Fruit fly (Drosophila melanogaster) whole organism, embryonic: ENCODE measurements around the gene CG5500.

Experiments
- Atf6 ChIP-seq: fragments of 200-800 bp; sonication (Bioruptor generic); IDR thresholded peaks from 2 replicates; pipeline ENCODE4 v1.3.6; 2022; ENCODE audit warnings: missing biosample characterization, missing genetic modification characterization
- Bteb2 ChIP-seq: fragments of 200-800 bp; sonication (Bioruptor generic); optimal IDR thresholded peaks from 2 replicates; lab custom pipeline; 2016; ENCODE audit warnings: missing biosample characterization, missing genetic modification characterization
- CG10267 ChIP-seq: fragments of 200-800 bp; sonication (Bioruptor generic); optimal IDR thresholded peaks from 2 replicates; lab custom pipeline; 2018; ENCODE audit warnings: missing biosample characterization, mild to moderate bottlenecking, missing genetic modification characterization, moderate library complexity
- CG10565 ChIP-seq: fragments of 200-800 bp; sonication (Bioruptor generic); optimal IDR thresholded peaks from 3 replicates; lab custom pipeline; 2016; ENCODE audit warnings: missing biosample characterization, mild to moderate bottlenecking, missing genetic modification characterization
- CG11456 ChIP-seq: fragments of 200-800 bp; sonication (Bioruptor generic); IDR thresholded peaks from 3 replicates; pipeline ENCODE4 v1.3.6; 2022; ENCODE audit warnings: missing biosample characterization, missing genetic modification characterization
- CG12071 ChIP-seq: fragments of 200-800 bp; sonication (Bioruptor generic); optimal IDR thresholded peaks from 3 replicates; lab custom pipeline; 2018; ENCODE audit warnings: missing biosample characterization, mild to moderate bottlenecking, missing genetic modification characterization
- CG12219 ChIP-seq: fragments of 200-800 bp; sonication (Bioruptor generic); optimal IDR thresholded peaks from 3 replicates; lab custom pipeline; 2018; ENCODE audit warnings: missing biosample characterization, mild to moderate bottlenecking, missing genetic modification characterization
- CG12391 ChIP-seq: fragments of 200-800 bp; sonication (Bioruptor generic); optimal IDR thresholded peaks from 3 replicates; lab custom pipeline; 2018; ENCODE audit warnings: missing biosample characterization, mild to moderate bottlenecking, missing genetic modification characterization, moderate library complexity
- CG14860 ChIP-seq: fragments of 200-800 bp; sonication (Bioruptor generic); IDR thresholded peaks from 3 replicates; pipeline ENCODE4 v1.3.6; 2022; ENCODE audit warnings: missing biosample characterization, missing genetic modification characterization; ENCODE audit not compliant: partially characterized antibody
- CG15696 ChIP-seq: fragments of 200-800 bp; sonication (Bioruptor generic); optimal IDR thresholded peaks from 2 replicates; lab custom pipeline; 2019; ENCODE audit warnings: missing biosample characterization, mild to moderate bottlenecking, missing genetic modification characterization, moderate library complexity
- CG16779 ChIP-seq: fragments of 200-800 bp; sonication (Bioruptor generic); IDR thresholded peaks from 2 replicates; pipeline ENCODE4 v1.3.6; 2022; ENCODE audit warnings: missing biosample characterization, missing genetic modification characterization
- CG1832 ChIP-seq: fragments of 200-800 bp; sonication (Bioruptor generic); optimal IDR thresholded peaks from 2 replicates; lab custom pipeline; 2017; ENCODE audit warnings: missing biosample characterization, mild to moderate bottlenecking, missing genetic modification characterization, inconsistent platforms
- CG2116 ChIP-seq: fragments of 200-800 bp; sonication (Bioruptor generic); optimal IDR thresholded peaks from 3 replicates; lab custom pipeline; 2018; ENCODE audit warnings: missing biosample characterization, mild to moderate bottlenecking, missing genetic modification characterization
- CG32767 ChIP-seq: fragments of 200-800 bp; sonication (Bioruptor generic); IDR thresholded peaks from 2 replicates; pipeline ENCODE4 v1.3.6; 2022; ENCODE audit warnings: missing biosample characterization, missing genetic modification characterization
- CG33557 ChIP-seq: fragments of 200-800 bp; sonication (Bioruptor generic); optimal IDR thresholded peaks from 2 replicates; lab custom pipeline; 2019; ENCODE audit warnings: missing biosample characterization, mild to moderate bottlenecking, missing genetic modification characterization, moderate library complexity
- CG3995 ChIP-seq: fragments of 200-800 bp; sonication (Bioruptor generic); optimal IDR thresholded peaks from 3 replicates; lab custom pipeline; 2016; ENCODE audit warnings: missing biosample characterization, missing genetic modification characterization
- CG4404 ChIP-seq: fragments of 200-800 bp; sonication (Bioruptor generic); IDR thresholded peaks from 2 replicates; pipeline ENCODE4 v1.3.6; 2022; ENCODE audit warnings: missing biosample characterization, missing genetic modification characterization
- CG5180 ChIP-seq: fragments of 200-800 bp; sonication (Bioruptor generic); optimal IDR thresholded peaks from 3 replicates; lab custom pipeline; 2017; ENCODE audit warnings: missing biosample characterization, missing genetic modification characterization, mild to moderate bottlenecking, moderate library complexity, missing genetic modification reagents
- CG6765 ChIP-seq: fragments of 200-800 bp; sonication (Bioruptor generic); optimal IDR thresholded peaks from 3 replicates; lab custom pipeline; 2017; ENCODE audit warnings: missing biosample characterization, mild to moderate bottlenecking, missing genetic modification characterization
- CG8290 ChIP-seq, 3 experiments: fragments of 200-800 bp; sonication (Bioruptor generic); optimal IDR thresholded peaks; 2 replicates each; lab custom pipeline; 2016 to 2019; ENCODE audit warnings: missing biosample characterization in 3 of 3, missing genetic modification characterization in 3 of 3, mild to moderate bottlenecking in 2 of 3, moderate library complexity in 1 of 3
- CG8944 ChIP-seq: fragments of 200-800 bp; sonication (Bioruptor generic); optimal IDR thresholded peaks from 3 replicates; lab custom pipeline; 2016; ENCODE audit warnings: missing biosample characterization, missing genetic modification characterization
- CG9437 ChIP-seq: fragments of 200-800 bp; sonication (Bioruptor generic); optimal IDR thresholded peaks from 2 replicates; lab custom pipeline; 2018; ENCODE audit warnings: missing biosample characterization, mild to moderate bottlenecking, missing genetic modification characterization
- CG9797 ChIP-seq: fragments of 200-800 bp; sonication (Bioruptor generic); optimal IDR thresholded peaks from 3 replicates; lab custom pipeline; 2018; ENCODE audit warnings: missing biosample characterization, mild to moderate bottlenecking, missing genetic modification characterization
- D ChIP-seq, 2 experiments: fragments of 200-800 bp in 1 of 2; fragments of >200 bp in 1 of 2; sonication (Bioruptor generic) in 1 of 2; optimal IDR thresholded peaks; 2 replicates in 1 of 2; 3 replicates in 1 of 2; lab custom pipeline; 2017; ENCODE audit warnings: mild to moderate bottlenecking in 1 of 2, missing biosample characterization in 1 of 2, missing genetic modification characterization in 1 of 2, missing genetic modification reagents in 1 of 2
- Dek ChIP-seq: fragments of 200-800 bp; sonication (Bioruptor generic); optimal IDR thresholded peaks from 3 replicates; lab custom pipeline; 2019; ENCODE audit warnings: missing biosample characterization, mild to moderate bottlenecking, missing genetic modification characterization, moderate library complexity
- ERR ChIP-seq: fragments of 200-800 bp; sonication (Bioruptor generic); optimal IDR thresholded peaks from 2 replicates; lab custom pipeline; 2016; ENCODE audit warnings: missing biosample characterization, missing genetic modification characterization
- Gug ChIP-seq: fragments of 200-800 bp; sonication (Bioruptor generic); IDR thresholded peaks from 4 replicates; pipeline ENCODE4 v1.3.6; 2022; ENCODE audit warnings: missing biosample characterization, missing genetic modification characterization
- Hmr ChIP-seq: fragments of 200-800 bp; sonication (Bioruptor generic); optimal IDR thresholded peaks from 3 replicates; lab custom pipeline; 2017; ENCODE audit warnings: mild to moderate bottlenecking, missing biosample characterization, missing genetic modification reagents, missing genetic modification characterization
- Hr3 ChIP-seq: fragments of 200-800 bp; sonication (Bioruptor generic); optimal IDR thresholded peaks from 3 replicates; lab custom pipeline; 2016; ENCODE audit warnings: missing biosample characterization, missing genetic modification characterization
- Hr51 ChIP-seq, 2 experiments: fragments of 200-800 bp; sonication (Bioruptor generic); optimal IDR thresholded peaks; 2 replicates in 1 of 2; 3 replicates in 1 of 2; lab custom pipeline; 2016 to 2018; ENCODE audit warnings: missing biosample characterization in 2 of 2, missing genetic modification characterization in 2 of 2, mild to moderate bottlenecking in 1 of 2, moderate library complexity in 1 of 2
- Hsf ChIP-seq: fragments of 200-800 bp; sonication (Bioruptor generic); optimal IDR thresholded peaks from 3 replicates; lab custom pipeline; 2016; ENCODE audit warnings: missing biosample characterization, missing genetic modification characterization
- Scr ChIP-seq: fragments of 200-800 bp; sonication (Bioruptor generic); IDR thresholded peaks from 2 replicates; pipeline ENCODE4 v1.3.6; 2022; ENCODE audit warnings: missing biosample characterization, missing genetic modification characterization; ENCODE audit not compliant: partially characterized antibody
- Trl ChIP-seq, 3 experiments: fragments of >200 bp in 2 of 3; fragments of 200-800 bp in 1 of 3; sonication (Bioruptor generic) in 1 of 3; optimal IDR thresholded peaks; 2 replicates in 1 of 3; 3 replicates in 2 of 3; lab custom pipeline; 2016 to 2017; ENCODE audit warnings: missing biosample characterization in 1 of 3, missing genetic modification characterization in 1 of 3
- Xrp1 ChIP-seq: fragments of 200-800 bp; sonication (Bioruptor generic); IDR thresholded peaks from 2 replicates; pipeline ENCODE4 v1.3.6; 2022; ENCODE audit warnings: missing biosample characterization, missing genetic modification characterization
- ac ChIP-seq: fragments of 200-800 bp; sonication (Bioruptor generic); optimal IDR thresholded peaks from 3 replicates; lab custom pipeline; 2017; ENCODE audit warnings: missing biosample characterization, mild to moderate bottlenecking, missing genetic modification characterization
- bowl ChIP-seq: fragments of 200-800 bp; sonication (Bioruptor generic); IDR thresholded peaks from 2 replicates; pipeline ENCODE4 v1.3.6; 2022; ENCODE audit warnings: missing biosample characterization, missing genetic modification characterization
- dmrt99B ChIP-seq: fragments of 200-800 bp; sonication (Bioruptor generic); optimal IDR thresholded peaks from 2 replicates; lab custom pipeline; 2018; ENCODE audit warnings: missing biosample characterization, mild to moderate bottlenecking, missing genetic modification characterization, moderate library complexity
- hbn ChIP-seq: fragments of 200-800 bp; sonication (Bioruptor generic); IDR thresholded peaks from 2 replicates; pipeline ENCODE4 v1.3.6; 2022; ENCODE audit warnings: missing biosample characterization, missing genetic modification characterization; ENCODE audit not compliant: partially characterized antibody
- nerfin-1 ChIP-seq: fragments of 200-800 bp; sonication (Bioruptor generic); optimal IDR thresholded peaks from 3 replicates; lab custom pipeline; 2019; ENCODE audit warnings: missing biosample characterization, mild to moderate bottlenecking, missing genetic modification characterization, moderate library complexity
- p53 ChIP-seq: fragments of 200-800 bp; sonication (Bioruptor generic); optimal IDR thresholded peaks from 2 replicates; lab custom pipeline; 2016; ENCODE audit warnings: missing biosample characterization, missing genetic modification characterization
- pan ChIP-seq, 4 experiments: fragments of >200 bp in 3 of 4; fragments of 200-800 bp in 1 of 4; sonication (Bioruptor generic) in 1 of 4; optimal IDR thresholded peaks in 3 of 4; IDR thresholded peaks in 1 of 4; 2 replicates each; pipeline versions ENCODE4 v1.3.6 to Lab custom; 2017 to 2022; ENCODE audit warnings: missing biosample characterization in 2 of 4, missing genetic modification characterization in 2 of 4, mixed read lengths in 1 of 4
- phol ChIP-seq: fragments of 200-800 bp; sonication (Bioruptor generic); optimal IDR thresholded peaks from 3 replicates; lab custom pipeline; 2018; ENCODE audit warnings: missing biosample characterization, mild to moderate bottlenecking, missing genetic modification characterization, moderate library complexity
- pzg ChIP-seq: fragments of 200-800 bp; sonication (Bioruptor generic); optimal IDR thresholded peaks from 3 replicates; lab custom pipeline; 2018; ENCODE audit warnings: missing biosample characterization, mild to moderate bottlenecking, missing genetic modification characterization, moderate library complexity
- run ChIP-seq: fragments of 200-800 bp; sonication (Bioruptor generic); optimal IDR thresholded peaks from 3 replicates; lab custom pipeline; 2018; ENCODE audit warnings: missing biosample characterization, mild to moderate bottlenecking, missing genetic modification characterization
- tap ChIP-seq: fragments of 200-800 bp; optimal IDR thresholded peaks from 3 replicates; lab custom pipeline; 2019; ENCODE audit warnings: missing biosample characterization, mild to moderate bottlenecking, missing genetic modification characterization, moderate library complexity
- tna ChIP-seq: fragments of 200-800 bp; sonication (Bioruptor generic); IDR thresholded peaks from 2 replicates; pipeline ENCODE4 v1.3.6; 2022; ENCODE audit warnings: missing biosample characterization, missing genetic modification characterization; ENCODE audit not compliant: partially characterized antibody
- unpg ChIP-seq: fragments of 200-800 bp; sonication (Bioruptor generic); optimal IDR thresholded peaks from 3 replicates; lab custom pipeline; 2018; ENCODE audit warnings: missing biosample characterization, mild to moderate bottlenecking, missing genetic modification characterization, moderate library complexity
- wek ChIP-seq: fragments of 200-800 bp; sonication (Bioruptor generic); optimal IDR thresholded peaks from 3 replicates; lab custom pipeline; 2018; ENCODE audit warnings: missing biosample characterization, mild to moderate bottlenecking, missing genetic modification characterization, moderate library complexity

CG5500 gene

dm6 chr3R:26912615-26913014 is 36.2 kb downstream of the CG5500 start, which contains the start of gene Ets97D (continued):
- TF ChIP-seq CG10267 (tag; lab: Kevin White, UChicago) (peak; percentile 43), CG14860 (no peak), pzg (GFP tag; lab: Kevin White, UChicago) (peak; percentile 95), p53 (peak; percentile 1), Scr (peak; percentile 19; the same call in 1 of the 2 replicates), dmrt99B (tag; lab: Kevin White, UChicago) (no peak), Atf6 (GFP tag; lab: Robert Waterston, UW) (no peak), Hsf (GFP tag; lab: Kevin White, UChicago) (no peak), hbn (GFP tag; lab: Robert Waterston, UW) (no peak), CG15696 (no peak), Xrp1 (GFP tag; lab: Robert Waterston, UW) (no peak), Hmr (GFP tag; lab: Kevin White, UChicago) (no peak), CG5180 (GFP tag; lab: Kevin White, UChicago) (peak; percentile 52), CG11456 (no peak), wek (GFP tag; lab: Kevin White, UChicago) (no peak), Gug (GFP tag; lab: Robert Waterston, UW) (no peak), Hr51 (GFP tag; optimal IDR thresholded peaks at IDR 0.05; lab: Kevin White, UChicago) (no peak), tna (no peak), tap (tag; lab: Kevin White, UChicago) (no peak), nerfin-1 (tag; lab: Kevin White, UChicago) (no peak), CG10565 (GFP tag; lab: Kevin White, UChicago) (no peak), CG12391 (tag; lab: Kevin White, UChicago) (peak; percentile 16), unpg (GFP tag; lab: Kevin White, UChicago) (no peak), CG4404 (GFP tag; lab: Robert Waterston, UW) (no peak), Bteb2 (no peak), CG6765 (GFP tag; lab: Kevin White, UChicago) (no peak), ac (GFP tag; lab: Kevin White, UChicago) (no peak), Trl (optimal IDR thresholded peaks at IDR 0.05; lab: Kevin White, UChicago) (no peak), Trl (GFP tag; optimal IDR thresholded peaks at IDR 0.05; lab: Kevin White, UChicago) (no peak), CG9797 (GFP tag; lab: Kevin White, UChicago) (peak; percentile 83), CG3995 (no peak), CG12071 (GFP tag; lab: Kevin White, UChicago) (no peak), CG33557 (GFP tag; lab: Kevin White, UChicago) (no peak), CG8290 (GFP tag; optimal IDR thresholded peaks at IDR 0.05; lab: Kevin White, UChicago) (no peak), CG8290 (tag; optimal IDR thresholded peaks at IDR 0.05; lab: Kevin White, UChicago) (peak in 1 of 2 experiments; percentile 68), phol (tag; lab: Kevin White, UChicago) (peak; percentile 12), CG1832 (GFP tag; lab: Kevin White, UChicago) (no peak), bowl (GFP tag; lab: Robert Waterston, UW) (no peak), CG2116 (GFP tag; lab: Kevin White, UChicago) (peak; percentile 69), CG32767 (GFP tag; lab: Robert Waterston, UW) (no peak), pan (optimal IDR thresholded peaks at IDR 0.05; lab: Kevin White, UChicago) (no peak), pan (GFP tag; optimal IDR thresholded peaks at IDR 0.05 in 1 of 2, IDR thresholded peaks at IDR 0.05 in 1 of 2) (no peak), CG12219 (GFP tag; lab: Kevin White, UChicago) (no peak), CG8944 (GFP tag; lab: Kevin White, UChicago) (no peak), run (tag; lab: Kevin White, UChicago) (no peak), CG16779 (GFP tag; lab: Robert Waterston, UW) (no peak), Dek (tag; lab: Kevin White, UChicago) (no peak), Hr3 (GFP tag; lab: Kevin White, UChicago) (no peak), ERR (GFP tag; lab: Kevin White, UChicago) (no peak), CG9437 (no peak), D (optimal IDR thresholded peaks at IDR 0.05; lab: Kevin White, UChicago) (no peak), D (GFP tag; optimal IDR thresholded peaks at IDR 0.05; lab: Kevin White, UChicago) (no peak)
